Worm (Caenorhabditis elegans) whole organism, L3 larva: ENCODE results near the gene ttr-31.

Source experiments
- R02D3.7 ChIP-seq: fragments of 150-350 bp; optimal IDR thresholded peaks from 2 replicates; lab custom pipeline; 2014; ENCODE audit warnings: missing biosample characterization, missing genetic modification characterization
- ZK546.5 ChIP-seq: sonication (generic microtip); optimal IDR thresholded peaks from 2 replicates; lab custom pipeline; 2017; ENCODE audit warnings: missing biosample characterization, missing genetic modification characterization
- ama-1 ChIP-seq: fragments of 150-350 bp; optimal IDR thresholded peaks from 2 replicates; lab custom pipeline; 2018
- ceh-16 ChIP-seq: sonication (generic microtip); optimal IDR thresholded peaks from 2 replicates; lab custom pipeline; 2017; ENCODE audit warnings: missing biosample characterization, missing genetic modification characterization
- ceh-28 ChIP-seq: fragments of 150-350 bp; optimal IDR thresholded peaks from 2 replicates; lab custom pipeline; 2014; ENCODE audit warnings: missing biosample characterization, missing genetic modification reagents, missing genetic modification characterization
- ceh-9 ChIP-seq: sonication (generic microtip); optimal IDR thresholded peaks from 2 replicates; lab custom pipeline; 2018; ENCODE audit warnings: missing biosample characterization, missing genetic modification characterization
- egl-27 ChIP-seq: sonication (generic microtip); optimal IDR thresholded peaks from 4 replicates; lab custom pipeline; 2017; ENCODE audit warnings: missing biosample characterization, missing genetic modification reagents, missing genetic modification characterization
- egl-5 ChIP-seq: fragments of 150-350 bp; optimal IDR thresholded peaks from 2 replicates; lab custom pipeline; 2017; ENCODE audit warnings: missing biosample characterization, missing genetic modification reagents, missing genetic modification characterization, inconsistent platforms
- elt-1 ChIP-seq: fragments of 150-350 bp; optimal IDR thresholded peaks from 2 replicates; lab custom pipeline; 2014; ENCODE audit warnings: missing biosample characterization, missing genetic modification characterization
- elt-2 ChIP-seq: sonication (generic microtip); optimal IDR thresholded peaks from 2 replicates; lab custom pipeline; 2016; ENCODE audit warnings: missing genetic modification reagents, mild to moderate bottlenecking, missing genetic modification characterization, missing compliant biosample characterization
- elt-3 ChIP-seq, 3 experiments: fragments of 150-350 bp in 1 of 3; sonication (generic microtip) in 2 of 3; optimal IDR thresholded peaks; 2 replicates in 2 of 3; 4 replicates in 1 of 3; lab custom pipeline; 2014 to 2017; ENCODE audit warnings: missing biosample characterization in 3 of 3, missing genetic modification characterization in 3 of 3
- fkh-10 ChIP-seq: sonication (generic microtip); optimal IDR thresholded peaks from 2 replicates; lab custom pipeline; 2017; ENCODE audit warnings: missing biosample characterization, missing genetic modification reagents, missing genetic modification characterization
- fkh-2 ChIP-seq: fragments of 150-350 bp; optimal IDR thresholded peaks from 2 replicates; lab custom pipeline; 2014; ENCODE audit warnings: missing biosample characterization, missing genetic modification reagents, missing genetic modification characterization
- hmg-11 ChIP-seq: sonication (generic microtip); optimal IDR thresholded peaks from 2 replicates; lab custom pipeline; 2016; ENCODE audit warnings: missing genetic modification characterization, missing compliant biosample characterization
- jun-1 ChIP-seq: fragments of 150-350 bp; optimal IDR thresholded peaks from 2 replicates; lab custom pipeline; 2014; ENCODE audit warnings: missing biosample characterization, missing genetic modification reagents, missing genetic modification characterization
- lin-39 ChIP-seq: fragments of 150-350 bp; optimal IDR thresholded peaks from 2 replicates; lab custom pipeline; 2018; ENCODE audit warnings: missing biosample characterization, missing genetic modification reagents, missing genetic modification characterization
- lsy-12 ChIP-seq: sonication (generic microtip); optimal IDR thresholded peaks from 2 replicates; lab custom pipeline; 2016; ENCODE audit warnings: mild to moderate bottlenecking, missing genetic modification characterization, missing compliant biosample characterization
- mdl-1 ChIP-seq: fragments of 150-350 bp; optimal IDR thresholded peaks from 2 replicates; lab custom pipeline; 2014; ENCODE audit warnings: missing biosample characterization, missing genetic modification characterization
- mml-1 ChIP-seq: fragments of 150-350 bp; sonication (generic microtip); optimal IDR thresholded peaks from 3 replicates; lab custom pipeline; 2014; ENCODE audit warnings: missing biosample characterization, missing genetic modification characterization
- nfya-1 ChIP-seq: sonication (generic microtip); optimal IDR thresholded peaks from 2 replicates; lab custom pipeline; 2017; ENCODE audit warnings: missing genetic modification characterization, mild to moderate bottlenecking, missing compliant biosample characterization, antibody characterized with exemption, moderate library complexity; ENCODE audit not compliant: insufficient read depth
- nhr-12 ChIP-seq: fragments of 150-350 bp; optimal IDR thresholded peaks from 2 replicates; lab custom pipeline; 2014; ENCODE audit warnings: missing biosample characterization, missing genetic modification characterization
- nhr-23 ChIP-seq: fragments of 150-350 bp; optimal IDR thresholded peaks from 2 replicates; lab custom pipeline; 2014; ENCODE audit warnings: missing biosample characterization, missing genetic modification reagents, missing genetic modification characterization
- nhr-237 ChIP-seq: fragments of 150-350 bp; optimal IDR thresholded peaks from 2 replicates; lab custom pipeline; 2014; ENCODE audit warnings: missing biosample characterization, missing genetic modification characterization
- nhr-25 ChIP-seq: sonication (generic microtip); optimal IDR thresholded peaks from 2 replicates; lab custom pipeline; 2017; ENCODE audit warnings: missing biosample characterization, missing genetic modification characterization
- nhr-28 ChIP-seq: fragments of 150-350 bp; optimal IDR thresholded peaks from 2 replicates; lab custom pipeline; 2014; ENCODE audit warnings: missing biosample characterization, missing genetic modification characterization
- nhr-43 ChIP-seq: sonication (generic microtip); optimal IDR thresholded peaks from 2 replicates; lab custom pipeline; 2016; ENCODE audit warnings: mild to moderate bottlenecking, missing genetic modification characterization, missing compliant biosample characterization; ENCODE audit not compliant: poor library complexity, severe bottlenecking
- nhr-67 ChIP-seq: fragments of 150-350 bp; optimal IDR thresholded peaks from 2 replicates; lab custom pipeline; 2014; ENCODE audit warnings: missing biosample characterization, missing genetic modification characterization
- nhr-76 ChIP-seq: fragments of 150-350 bp; sonication (generic microtip); optimal IDR thresholded peaks from 5 replicates; lab custom pipeline; 2014; ENCODE audit warnings: missing biosample characterization, missing genetic modification characterization
- nhr-77 ChIP-seq: fragments of 150-350 bp; optimal IDR thresholded peaks from 2 replicates; lab custom pipeline; 2014; ENCODE audit warnings: missing biosample characterization, missing genetic modification characterization
- pha-4 ChIP-seq: fragments of 150-350 bp; optimal IDR thresholded peaks from 2 replicates; lab custom pipeline; 2014; ENCODE audit warnings: missing biosample characterization, missing genetic modification reagents, missing genetic modification characterization
- pqm-1 ChIP-seq: fragments of 150-350 bp; optimal IDR thresholded peaks from 2 replicates; lab custom pipeline; 2017; ENCODE audit warnings: missing biosample characterization, missing genetic modification characterization, inconsistent platforms
- sea-2 ChIP-seq: fragments of 150-350 bp; sonication (generic microtip); optimal IDR thresholded peaks from 4 replicates; lab custom pipeline; 2014; ENCODE audit warnings: missing biosample characterization, missing genetic modification reagents, missing genetic modification characterization
- snpc-4 ChIP-seq: fragments of 150-350 bp; optimal IDR thresholded peaks from 2 replicates; lab custom pipeline; 2014; ENCODE audit warnings: missing biosample characterization, missing genetic modification characterization
- tbx-2 ChIP-seq: sonication (generic microtip); optimal IDR thresholded peaks from 2 replicates; lab custom pipeline; 2016; ENCODE audit warnings: mild to moderate bottlenecking, missing genetic modification characterization, missing compliant biosample characterization
- unc-39 ChIP-seq: sonication (generic microtip); optimal IDR thresholded peaks from 4 replicates; lab custom pipeline; 2017; ENCODE audit warnings: missing biosample characterization, missing genetic modification characterization
- unc-62 ChIP-seq: fragments of 150-350 bp; sonication (generic microtip); optimal IDR thresholded peaks from 4 replicates; lab custom pipeline; 2014; ENCODE audit warnings: missing biosample characterization, missing genetic modification reagents, missing genetic modification characterization
- zag-1 ChIP-seq: fragments of 150-350 bp; optimal IDR thresholded peaks from 2 replicates; lab custom pipeline; 2014; ENCODE audit warnings: missing biosample characterization, missing genetic modification characterization
- ztf-11 ChIP-seq: fragments of 150-350 bp; optimal IDR thresholded peaks from 2 replicates; lab custom pipeline; 2014; ENCODE audit warnings: missing biosample characterization, missing genetic modification characterization
- ztf-4 ChIP-seq: fragments of 150-350 bp; optimal IDR thresholded peaks from 2 replicates; lab custom pipeline; 2014; ENCODE audit warnings: missing biosample characterization, missing genetic modification characterization

Gene ttr-31

DNA sequence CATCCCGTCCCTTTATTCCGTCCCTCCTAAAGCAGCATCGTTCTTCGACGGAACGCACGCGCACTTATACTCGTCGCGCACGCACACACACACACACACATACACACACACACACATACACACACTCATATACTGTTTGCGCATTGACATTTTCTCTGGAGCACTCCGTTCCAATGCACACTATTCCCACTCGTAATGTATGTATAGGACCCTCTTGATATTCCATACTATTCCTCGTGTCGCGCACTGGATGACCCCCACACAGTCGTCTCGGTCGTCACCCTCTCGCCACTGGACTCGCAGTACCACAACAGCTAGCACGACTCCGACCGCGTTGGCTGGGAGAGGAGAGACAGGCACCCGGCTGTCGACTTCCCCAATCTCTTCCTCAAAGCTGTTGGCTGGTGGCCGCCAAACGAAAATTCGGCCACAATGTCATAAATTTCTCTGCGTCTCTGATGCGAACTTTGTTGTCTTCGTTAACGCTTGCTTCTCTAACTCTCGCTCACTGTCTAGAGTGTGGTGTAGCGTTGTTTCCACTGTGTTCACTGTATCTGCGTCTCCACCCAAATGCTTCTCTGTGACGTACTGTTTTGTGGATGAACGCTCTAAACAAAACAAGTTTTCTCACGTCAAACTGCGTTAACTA, 22.3 kb upstream of the ttr-31 start (continued):
- TF ChIP-seq nfya-1 (tag; lab: Kevin White, UChicago) (peak; percentile 87), ceh-28 (peak; percentile 82), elt-3 (tag; optimal IDR thresholded peaks at IDR 0.05; lab: Kevin White, UChicago) (peak in 2 of 3 experiments; percentile 2 to 3), hmg-11 (tag; lab: Kevin White, UChicago) (peak; percentile 99), nhr-76 (tag; lab: Kevin White, UChicago) (peak; percentile 19), lsy-12 (tag; lab: Kevin White, UChicago) (peak; percentile 79), nhr-12 (tag; lab: Kevin White, UChicago) (no peak), egl-5 (peak; percentile 95), pqm-1 (tag; lab: Kevin White, UChicago) (no peak), nhr-77 (no peak), elt-2 (tag; lab: Kevin White, UChicago) (peak; percentile 74), sea-2 (no peak), jun-1 (tag; lab: Kevin White, UChicago) (peak; percentile 89)

ce11 chrX:11028617-11029016, 19.8 kb upstream of the ttr-31 start, which contains the start of gene ldb-1:
TSS of gene ldb-1 (plus strand) at chrX:11028917.
- TF ChIP-seq egl-5 (no peak), tbx-2 (tag; lab: Kevin White, UChicago) (no peak), mml-1 (tag; lab: Kevin White, UChicago) (no peak), nhr-43 (tag; lab: Kevin White, UChicago) (no peak), fkh-10 (GFP tag; lab: Kevin White, UChicago) (no peak), ztf-4 (tag; lab: Kevin White, UChicago) (no peak)

DNA sequence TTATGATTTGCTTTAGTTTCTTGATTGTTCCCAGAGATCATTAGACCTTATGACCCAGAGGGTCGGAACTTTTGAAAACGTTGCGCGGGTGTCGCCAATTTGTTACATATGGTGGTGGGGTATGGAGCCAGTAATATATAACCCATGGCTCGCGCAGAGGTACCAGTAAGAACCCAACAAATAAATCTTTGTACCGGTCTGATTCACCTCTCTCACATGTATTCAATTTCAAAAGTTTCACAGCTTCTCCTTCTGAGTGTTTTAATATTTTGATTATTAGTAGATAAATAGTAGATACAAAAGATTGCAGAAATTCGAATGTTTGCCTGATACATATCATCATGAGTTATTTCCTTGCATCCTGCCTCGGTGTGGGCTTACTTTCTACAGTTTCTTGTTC, 7.2 kb upstream of the ttr-31 start, which contains the start of gene egl-15:
TSS of gene egl-15 (plus strand) at position 301 of the 400 bp plus-strand sequence.
- no peak for TF ChIP-seq lsy-12 (tag; lab: Kevin White, UChicago)
- no peak for TF ChIP-seq elt-2 (tag; lab: Kevin White, UChicago)
- TF ChIP-seq R02D3.7 (tag; lab: Kevin White, UChicago): no peak
- TF ChIP-seq unc-39 (tag; lab: Kevin White, UChicago): no peak
- no peak for TF ChIP-seq ztf-4 (tag; lab: Kevin White, UChicago)
- TF ChIP-seq nhr-28 (tag; lab: Kevin White, UChicago): no peak
- TF ChIP-seq nhr-237 (tag; lab: Kevin White, UChicago): no peak
- TF ChIP-seq zag-1 (tag; lab: Kevin White, UChicago): no peak
- TF ChIP-seq egl-27: no peak
- no peak for TF ChIP-seq nhr-43 (tag; lab: Kevin White, UChicago)
- no peak for TF ChIP-seq fkh-2 (tag; lab: Kevin White, UChicago)
- no peak for TF ChIP-seq mdl-1 (tag; lab: Kevin White, UChicago)
- TF ChIP-seq pha-4 (tag; lab: Kevin White, UChicago): no peak
- TF ChIP-seq ceh-28: no peak

ce11 chrX:11014394-11015280, 5.8 kb upstream of the ttr-31 start:
- TF ChIP-seq nhr-43 (tag; lab: Kevin White, UChicago) (peak; percentile 37), ztf-11 (tag; lab: Kevin White, UChicago) (no peak), unc-62 (GFP tag; lab: Kevin White, UChicago) (no peak), nhr-25 (peak; percentile 28), ama-1 (no peak), nhr-67 (tag; lab: Kevin White, UChicago) (no peak), hmg-11 (tag; lab: Kevin White, UChicago) (no peak), nhr-76 (tag; lab: Kevin White, UChicago) (no peak), elt-1 (no peak), mdl-1 (tag; lab: Kevin White, UChicago) (no peak), lin-39 (tag; lab: Kevin White, UChicago) (no peak), fkh-10 (GFP tag; lab: Kevin White, UChicago) (no peak), ZK546.5 (tag; lab: Kevin White, UChicago) (no peak), nfya-1 (tag; lab: Kevin White, UChicago) (no peak), sea-2 (no peak), nhr-28 (tag; lab: Kevin White, UChicago) (no peak), ceh-16 (tag; lab: Kevin White, UChicago) (no peak), elt-3 (tag; optimal IDR thresholded peaks at IDR 0.05; lab: Kevin White, UChicago) (peak in 1 of 3 experiments; percentile 50), ceh-9 (tag; lab: Kevin White, UChicago) (no peak), nhr-12 (tag; lab: Kevin White, UChicago) (no peak), egl-27 (no peak), R02D3.7 (tag; lab: Kevin White, UChicago) (no peak), nhr-23 (tag; lab: Kevin White, UChicago) (peak; percentile 48), pqm-1 (tag; lab: Kevin White, UChicago) (no peak), snpc-4 (tag; lab: Kevin White, UChicago) (no peak), ceh-28 (peak; percentile 25), nhr-77 (no peak)
